Worm (Caenorhabditis elegans) whole organism, L3 larva: ENCODE data around the gene gos-28.

Experiments used
- ama-1 ChIP-seq: fragments of 150-350 bp; optimal IDR thresholded peaks from 2 replicates; lab custom pipeline; 2018
- elt-3 ChIP-seq, 3 experiments: fragments of 150-350 bp in 1 of 3; sonication (generic microtip) in 2 of 3; optimal IDR thresholded peaks; 2 replicates in 2 of 3; 4 replicates in 1 of 3; lab custom pipeline; 2014 to 2017; ENCODE audit warnings: missing biosample characterization in 3 of 3, missing genetic modification characterization in 3 of 3
- fos-1 ChIP-seq: fragments of 150-350 bp; optimal IDR thresholded peaks from 2 replicates; lab custom pipeline; 2014; ENCODE audit warnings: missing biosample characterization, missing genetic modification characterization
- lin-39 ChIP-seq: fragments of 150-350 bp; optimal IDR thresholded peaks from 2 replicates; lab custom pipeline; 2018; ENCODE audit warnings: missing biosample characterization, missing genetic modification reagents, missing genetic modification characterization
- nfya-1 ChIP-seq: sonication (generic microtip); optimal IDR thresholded peaks from 2 replicates; lab custom pipeline; 2017; ENCODE audit warnings: missing genetic modification characterization, mild to moderate bottlenecking, missing compliant biosample characterization, antibody characterized with exemption, moderate library complexity; ENCODE audit not compliant: insufficient read depth
- nhr-237 ChIP-seq: fragments of 150-350 bp; optimal IDR thresholded peaks from 2 replicates; lab custom pipeline; 2014; ENCODE audit warnings: missing biosample characterization, missing genetic modification characterization
- nhr-76 ChIP-seq: fragments of 150-350 bp; sonication (generic microtip); optimal IDR thresholded peaks from 5 replicates; lab custom pipeline; 2014; ENCODE audit warnings: missing biosample characterization, missing genetic modification characterization
- pha-4 ChIP-seq: fragments of 150-350 bp; optimal IDR thresholded peaks from 2 replicates; lab custom pipeline; 2014; ENCODE audit warnings: missing biosample characterization, missing genetic modification reagents, missing genetic modification characterization
- pqm-1 ChIP-seq: fragments of 150-350 bp; optimal IDR thresholded peaks from 2 replicates; lab custom pipeline; 2017; ENCODE audit warnings: missing biosample characterization, missing genetic modification characterization, inconsistent platforms
- ztf-11 ChIP-seq: fragments of 150-350 bp; optimal IDR thresholded peaks from 2 replicates; lab custom pipeline; 2014; ENCODE audit warnings: missing biosample characterization, missing genetic modification characterization
- ztf-4 ChIP-seq: fragments of 150-350 bp; optimal IDR thresholded peaks from 2 replicates; lab custom pipeline; 2014; ENCODE audit warnings: missing biosample characterization, missing genetic modification characterization

DNA sequence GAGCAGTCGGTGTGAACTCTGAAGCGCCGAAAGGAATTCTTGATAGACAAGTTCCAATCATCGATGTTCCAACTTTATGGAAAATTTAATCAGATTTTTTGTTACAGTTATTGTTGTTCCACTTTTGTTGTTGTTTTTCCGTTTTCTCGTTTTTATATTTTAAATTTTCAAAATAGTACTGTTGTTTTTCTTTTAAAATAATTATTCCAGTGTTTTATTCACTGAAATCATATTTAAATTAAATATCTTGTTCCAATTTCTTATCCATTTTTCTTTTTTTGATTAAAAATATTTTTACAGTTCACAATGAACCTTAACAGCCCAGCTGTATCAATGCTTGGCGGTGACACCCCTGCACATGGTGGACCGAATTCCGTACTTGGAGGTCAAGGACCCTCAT lies 34.8 kb upstream of the gos-28 start, which contains the start of gene tbp-1:
- TF ChIP-seq nhr-76 (tag; lab: Kevin White, UChicago) (no peak), ama-1 (lab: Kevin White, UChicago) (no peak), ztf-11 (no peak), fos-1 (no peak), elt-3 (tag; optimal IDR thresholded peaks at IDR 0.05; lab: Kevin White, UChicago) (no peak), lin-39 (no peak), ztf-4 (tag; lab: Kevin White, UChicago) (no peak), pha-4 (tag; lab: Kevin White, UChicago) (no peak), pqm-1 (tag; lab: Kevin White, UChicago) (no peak), nhr-237 (tag; lab: Kevin White, UChicago) (no peak), nfya-1 (tag; lab: Kevin White, UChicago) (no peak)
